Fruit fly (Drosophila melanogaster) whole organism, embryonic: Measurements from ENCODE around the gene edin.

Experiments
- Bteb2 ChIP-seq: fragments of 200-800 bp; sonication (Bioruptor generic); optimal IDR thresholded peaks from 2 replicates; lab custom pipeline; 2016; ENCODE audit warnings: missing biosample characterization, missing genetic modification characterization
- CG10431 ChIP-seq: fragments of 200-800 bp; sonication (Bioruptor generic); optimal IDR thresholded peaks from 3 replicates; lab custom pipeline; 2018; ENCODE audit warnings: missing biosample characterization, mild to moderate bottlenecking, missing genetic modification characterization
- CG12071 ChIP-seq: fragments of 200-800 bp; sonication (Bioruptor generic); optimal IDR thresholded peaks from 3 replicates; lab custom pipeline; 2018; ENCODE audit warnings: missing biosample characterization, mild to moderate bottlenecking, missing genetic modification characterization
- CG12299 ChIP-seq: fragments of 200-800 bp; sonication (Bioruptor generic); optimal IDR thresholded peaks from 2 replicates; lab custom pipeline; 2018; ENCODE audit warnings: missing biosample characterization, mild to moderate bottlenecking, missing genetic modification characterization
- CG13296 ChIP-seq: fragments of 200-800 bp; sonication (Bioruptor generic); optimal IDR thresholded peaks from 3 replicates; lab custom pipeline; 2018; ENCODE audit warnings: missing biosample characterization, mild to moderate bottlenecking, missing genetic modification characterization
- CG14860 ChIP-seq: fragments of 200-800 bp; sonication (Bioruptor generic); IDR thresholded peaks from 3 replicates; pipeline ENCODE4 v1.3.6; 2022; ENCODE audit warnings: missing biosample characterization, missing genetic modification characterization; ENCODE audit not compliant: partially characterized antibody
- CG1529 ChIP-seq: fragments of 200-800 bp; sonication (Bioruptor generic); optimal IDR thresholded peaks from 3 replicates; lab custom pipeline; 2018; ENCODE audit warnings: missing biosample characterization, missing genetic modification characterization
- CG15479 ChIP-seq: fragments of 200-800 bp; sonication (Bioruptor generic); optimal IDR thresholded peaks from 3 replicates; lab custom pipeline; 2019; ENCODE audit warnings: missing biosample characterization, mild to moderate bottlenecking, missing genetic modification characterization, moderate library complexity
- CG1832 ChIP-seq: fragments of 200-800 bp; sonication (Bioruptor generic); optimal IDR thresholded peaks from 2 replicates; lab custom pipeline; 2017; ENCODE audit warnings: missing biosample characterization, mild to moderate bottlenecking, missing genetic modification characterization, inconsistent platforms
- CG30431 ChIP-seq: fragments of 200-800 bp; sonication (Bioruptor generic); optimal IDR thresholded peaks from 2 replicates; lab custom pipeline; 2017; ENCODE audit warnings: missing biosample characterization, missing genetic modification characterization
- CG32532 ChIP-seq: fragments of 200-800 bp; sonication (Bioruptor generic); IDR thresholded peaks from 2 replicates; pipeline ENCODE4 v1.3.6; 2022; ENCODE audit warnings: missing biosample characterization, missing genetic modification characterization
- CG34376 ChIP-seq: fragments of 200-800 bp; sonication (Bioruptor generic); optimal IDR thresholded peaks from 2 replicates; lab custom pipeline; 2018; ENCODE audit warnings: missing biosample characterization, mild to moderate bottlenecking, missing genetic modification characterization
- CG4282 ChIP-seq: fragments of 200-800 bp; sonication (Bioruptor generic); optimal IDR thresholded peaks from 2 replicates; lab custom pipeline; 2016; ENCODE audit warnings: missing biosample characterization, missing genetic modification characterization
- CG4404 ChIP-seq: fragments of 200-800 bp; sonication (Bioruptor generic); IDR thresholded peaks from 2 replicates; pipeline ENCODE4 v1.3.6; 2022; ENCODE audit warnings: missing biosample characterization, missing genetic modification characterization
- CG5953 ChIP-seq: fragments of 200-800 bp; sonication (Bioruptor generic); IDR thresholded peaks from 2 replicates; pipeline ENCODE4 v1.3.6; 2022; ENCODE audit warnings: missing biosample characterization, missing genetic modification characterization
- CG7745 ChIP-seq: fragments of 200-800 bp; sonication (Bioruptor generic); optimal IDR thresholded peaks from 2 replicates; lab custom pipeline; 2018; ENCODE audit warnings: missing biosample characterization, mild to moderate bottlenecking, missing genetic modification characterization, moderate library complexity
- CG7963 ChIP-seq: fragments of 200-800 bp; sonication (Bioruptor generic); IDR thresholded peaks from 3 replicates; pipeline ENCODE4 v1.3.6; 2022; ENCODE audit warnings: missing biosample characterization, missing genetic modification characterization; ENCODE audit not compliant: partially characterized antibody
- CG8359 ChIP-seq: fragments of 200-800 bp; sonication (Bioruptor generic); optimal IDR thresholded peaks from 2 replicates; lab custom pipeline; 2017; ENCODE audit warnings: missing biosample characterization, mild to moderate bottlenecking, missing genetic modification characterization, borderline replicate concordance
- CG8478 ChIP-seq: fragments of >200 bp; optimal IDR thresholded peaks from 2 replicates; lab custom pipeline; 2018
- CHES-1-like ChIP-seq: fragments of 200-800 bp; sonication (Bioruptor generic); optimal IDR thresholded peaks from 2 replicates; lab custom pipeline; 2016; ENCODE audit warnings: missing biosample characterization, missing genetic modification characterization
- Camta ChIP-seq: fragments of 200-800 bp; sonication (Bioruptor generic); optimal IDR thresholded peaks from 2 replicates; lab custom pipeline; 2016; ENCODE audit warnings: missing biosample characterization, missing genetic modification characterization
- Hmr ChIP-seq: fragments of 200-800 bp; sonication (Bioruptor generic); optimal IDR thresholded peaks from 3 replicates; lab custom pipeline; 2017; ENCODE audit warnings: mild to moderate bottlenecking, missing biosample characterization, missing genetic modification reagents, missing genetic modification characterization
- Lim3 ChIP-seq: fragments of 200-800 bp; sonication (Bioruptor generic); IDR thresholded peaks from 2 replicates; pipeline ENCODE4 v1.3.6; 2022; ENCODE audit warnings: missing biosample characterization, missing genetic modification characterization
- MESR4 ChIP-seq: fragments of 200-800 bp; sonication (Bioruptor generic); optimal IDR thresholded peaks from 2 replicates; lab custom pipeline; 2018; ENCODE audit warnings: missing biosample characterization, mild to moderate bottlenecking, missing genetic modification characterization, moderate library complexity
- Mrtf ChIP-seq: fragments of 200-800 bp; sonication (Bioruptor generic); IDR thresholded peaks from 3 replicates; pipeline ENCODE4 v1.3.6; 2022; ENCODE audit warnings: missing biosample characterization, missing genetic modification characterization
- NC2α ChIP-seq: fragments of 200-800 bp; sonication (Bioruptor generic); optimal IDR thresholded peaks from 2 replicates; lab custom pipeline; 2016; ENCODE audit warnings: missing biosample characterization, missing genetic modification characterization
- Sin3A ChIP-seq: fragments of >200 bp; optimal IDR thresholded peaks from 2 replicates; lab custom pipeline; 2018
- Spps ChIP-seq: fragments of 200-800 bp; sonication (Bioruptor generic); optimal IDR thresholded peaks from 2 replicates; lab custom pipeline; 2018; ENCODE audit warnings: missing biosample characterization, mild to moderate bottlenecking, missing genetic modification characterization
- Taf1 ChIP-seq: fragments of 200-800 bp; sonication (Bioruptor generic); IDR thresholded peaks from 2 replicates; pipeline ENCODE4 v1.3.6; 2022; ENCODE audit warnings: missing biosample characterization, missing genetic modification characterization
- Tbp ChIP-seq: fragments of >200 bp; optimal IDR thresholded peaks from 2 replicates; lab custom pipeline; 2018; ENCODE audit warnings: missing biosample characterization, missing genetic modification characterization
- br ChIP-seq: fragments of >200 bp; optimal IDR thresholded peaks from 2 replicates; lab custom pipeline; 2017
- btn ChIP-seq: fragments of 200-800 bp; sonication (Bioruptor generic); optimal IDR thresholded peaks from 2 replicates; lab custom pipeline; 2016; ENCODE audit warnings: missing biosample characterization, missing genetic modification characterization
- dysf ChIP-seq: fragments of 200-800 bp; sonication (Bioruptor generic); IDR thresholded peaks from 3 replicates; pipeline ENCODE4 v1.3.6; 2022; ENCODE audit warnings: missing biosample characterization, missing genetic modification characterization
- esg ChIP-seq: fragments of 200-800 bp; sonication (Bioruptor generic); conservative IDR thresholded peaks from 2 replicates; pipeline ENCODE4 v1.3.6; 2022; ENCODE audit warnings: missing biosample characterization, missing genetic modification characterization
- ewg ChIP-seq: fragments of 200-800 bp; sonication (Bioruptor generic); optimal IDR thresholded peaks from 3 replicates; lab custom pipeline; 2017; ENCODE audit warnings: mild to moderate bottlenecking, missing biosample characterization, missing genetic modification reagents, missing genetic modification characterization
- eyg ChIP-seq: fragments of 200-800 bp; sonication (Bioruptor generic); optimal IDR thresholded peaks from 3 replicates; lab custom pipeline; 2016; ENCODE audit warnings: missing biosample characterization, missing genetic modification characterization
- fd64A ChIP-seq: fragments of 200-800 bp; sonication (Bioruptor generic); optimal IDR thresholded peaks from 3 replicates; lab custom pipeline; 2018; ENCODE audit warnings: missing biosample characterization, mild to moderate bottlenecking, missing genetic modification characterization
- gsb-n ChIP-seq: fragments of 200-800 bp; sonication (Bioruptor generic); optimal IDR thresholded peaks from 3 replicates; lab custom pipeline; 2018; ENCODE audit warnings: missing biosample characterization, mild to moderate bottlenecking, missing genetic modification characterization
- hbn ChIP-seq: fragments of 200-800 bp; sonication (Bioruptor generic); IDR thresholded peaks from 2 replicates; pipeline ENCODE4 v1.3.6; 2022; ENCODE audit warnings: missing biosample characterization, missing genetic modification characterization; ENCODE audit not compliant: partially characterized antibody
- jing ChIP-seq: fragments of 200-800 bp; sonication (Bioruptor generic); optimal IDR thresholded peaks from 2 replicates; lab custom pipeline; 2018; ENCODE audit warnings: missing biosample characterization, mild to moderate bottlenecking, missing genetic modification characterization
- kay ChIP-seq: fragments of 200-800 bp; sonication (Bioruptor generic); optimal IDR thresholded peaks from 2 replicates; lab custom pipeline; 2016; ENCODE audit warnings: missing biosample characterization, missing genetic modification characterization
- nom ChIP-seq: fragments of 200-800 bp; sonication (Bioruptor generic); optimal IDR thresholded peaks from 2 replicates; lab custom pipeline; 2017; ENCODE audit warnings: missing biosample characterization, missing genetic modification characterization, mild to moderate bottlenecking, moderate library complexity, missing genetic modification reagents
- pan ChIP-seq, 4 experiments: fragments of >200 bp in 3 of 4; fragments of 200-800 bp in 1 of 4; sonication (Bioruptor generic) in 1 of 4; optimal IDR thresholded peaks in 3 of 4; IDR thresholded peaks in 1 of 4; 2 replicates each; pipeline versions ENCODE4 v1.3.6 to Lab custom; 2017 to 2022; ENCODE audit warnings: missing biosample characterization in 2 of 4, missing genetic modification characterization in 2 of 4, mixed read lengths in 1 of 4
- sd ChIP-seq: fragments of 200-800 bp; sonication (Bioruptor generic); optimal IDR thresholded peaks from 3 replicates; lab custom pipeline; 2018; ENCODE audit warnings: missing biosample characterization, mild to moderate bottlenecking, missing genetic modification characterization, moderate library complexity
- tin ChIP-seq: fragments of 200-800 bp; sonication (Bioruptor generic); optimal IDR thresholded peaks from 3 replicates; lab custom pipeline; 2016; ENCODE audit warnings: missing biosample characterization, missing genetic modification characterization
- ttk ChIP-seq: fragments of 200-800 bp; sonication (Bioruptor generic); IDR thresholded peaks from 2 replicates; pipeline ENCODE4 v2.1.2; 2022; ENCODE audit warnings: missing biosample characterization, missing genetic modification characterization
- unpg ChIP-seq: fragments of 200-800 bp; sonication (Bioruptor generic); optimal IDR thresholded peaks from 3 replicates; lab custom pipeline; 2018; ENCODE audit warnings: missing biosample characterization, mild to moderate bottlenecking, missing genetic modification characterization, moderate library complexity
- usp ChIP-seq: fragments of >200 bp; optimal IDR thresholded peaks from 2 replicates; lab custom pipeline; 2017; ENCODE audit warnings: missing biosample characterization, missing genetic modification characterization
- wek ChIP-seq: fragments of 200-800 bp; sonication (Bioruptor generic); optimal IDR thresholded peaks from 3 replicates; lab custom pipeline; 2018; ENCODE audit warnings: missing biosample characterization, mild to moderate bottlenecking, missing genetic modification characterization, moderate library complexity
- yki ChIP-seq: fragments of >200 bp; optimal IDR thresholded peaks from 3 replicates; lab custom pipeline; 2018

edin gene

DNA sequence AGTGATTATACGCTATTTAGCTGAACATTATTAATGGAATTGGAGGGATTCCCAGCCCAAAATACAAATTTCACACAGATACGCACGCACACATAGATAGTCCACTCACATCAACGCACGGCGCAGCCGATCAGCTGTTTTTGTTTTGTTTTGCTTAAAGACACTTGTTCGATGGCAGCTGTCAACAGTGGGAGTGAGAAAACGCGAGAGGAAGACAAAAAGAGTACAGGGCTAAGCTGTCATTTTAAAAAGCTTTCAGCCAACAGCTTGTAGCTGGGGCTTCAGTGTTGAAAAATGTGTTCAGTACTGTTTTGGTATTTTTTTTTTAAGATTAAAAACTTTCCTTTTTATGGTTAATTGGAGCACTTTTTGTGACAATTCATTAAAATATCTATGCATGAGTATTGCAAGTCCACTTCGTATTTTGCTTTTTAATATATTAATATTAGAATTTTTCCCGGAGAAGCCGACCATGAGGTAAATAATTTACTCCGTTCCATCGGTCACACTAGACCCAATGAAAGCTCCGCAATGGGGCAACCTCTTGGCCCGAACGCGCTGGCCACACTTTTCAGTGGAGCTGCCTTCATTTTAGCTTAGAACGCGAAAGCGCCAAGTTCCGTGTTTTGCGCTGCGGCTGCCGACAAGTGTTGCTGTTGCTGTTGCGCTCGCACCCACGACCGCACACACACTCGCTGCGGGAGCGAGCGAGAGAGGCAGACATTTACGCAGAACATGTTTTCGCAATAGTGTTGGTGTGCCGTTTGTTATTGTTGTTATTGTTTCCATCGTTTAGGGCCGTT, 38.4 kb downstream of the edin start (continued):
- TF ChIP-seq CG32532 (GFP tag; lab: Robert Waterston, UW) (peak; percentile 48; the same call in 1 of the 2 replicates), CG30431 (no peak), CG12299 (tag; lab: Kevin White, UChicago) (no peak), MESR4 (peak; percentile 53), CG7963 (GFP tag; lab: Robert Waterston, UW) (no peak), Camta (GFP tag; lab: Kevin White, UChicago) (no peak), wek (GFP tag; lab: Kevin White, UChicago) (peak; percentile 43), usp (GFP tag; lab: Kevin White, UChicago) (no peak), Mrtf (GFP tag; lab: Robert Waterston, UW) (no peak), unpg (GFP tag; lab: Kevin White, UChicago) (no peak), Sin3A (lab: Kevin White, UChicago) (peak; percentile 58), ewg (peak; percentile 12), hbn (GFP tag; lab: Robert Waterston, UW) (peak; percentile 45), CG15479 (GFP tag; lab: Kevin White, UChicago) (peak; percentile 38), CG1529 (GFP tag; lab: Kevin White, UChicago) (peak; percentile 19), Taf1 (GFP tag; lab: Robert Waterston, UW) (no peak), CG4404 (GFP tag; lab: Robert Waterston, UW) (peak; percentile 18; the same call in 1 of the 2 replicates), kay (GFP tag; lab: Kevin White, UChicago) (peak; percentile 31), esg (GFP tag; lab: Robert Waterston, UW) (peak; percentile 18; the same call in 1 of the 2 replicates), CG34376 (GFP tag; lab: Kevin White, UChicago) (peak; percentile 57), nom (GFP tag; lab: Kevin White, UChicago) (peak; percentile 51), jing (GFP tag; lab: Kevin White, UChicago) (no peak), CG10431 (GFP tag; lab: Kevin White, UChicago) (peak; percentile 29), Tbp (no peak), CG8478 (lab: Kevin White, UChicago) (no peak), Spps (tag; lab: Kevin White, UChicago) (no peak), yki (lab: Kevin White, UChicago) (no peak), dysf (GFP tag; lab: Robert Waterston, UW) (peak; percentile 44; the same call in 2 of the 3 replicates), CG4282 (GFP tag; lab: Kevin White, UChicago) (no peak), Lim3 (GFP tag; lab: Robert Waterston, UW) (no peak), br (lab: Kevin White, UChicago) (no peak), btn (GFP tag; lab: Kevin White, UChicago) (peak; percentile 23), CG14860 (no peak), NC2α (no peak), eyg (GFP tag; lab: Kevin White, UChicago) (no peak), CG1832 (GFP tag; lab: Kevin White, UChicago) (peak; percentile 93), pan (optimal IDR thresholded peaks at IDR 0.05; lab: Kevin White, UChicago) (no peak), pan (GFP tag; optimal IDR thresholded peaks at IDR 0.05 in 1 of 2, IDR thresholded peaks at IDR 0.05 in 1 of 2) (peak in 1 of 2 experiments; percentile 66), CG5953 (GFP tag; lab: Robert Waterston, UW) (0 out of 2 replicates have a peak, but pooled peaks have one; percentile 32), Hmr (peak; percentile 79), gsb-n (no peak), Bteb2 (GFP tag; lab: Kevin White, UChicago) (peak; percentile 2), CG8359 (GFP tag; lab: Kevin White, UChicago) (no peak), sd (tag; lab: Kevin White, UChicago) (peak; percentile 57), ttk (no peak), tin (GFP tag; lab: Kevin White, UChicago) (peak; percentile 52), CG13296 (GFP tag; lab: Kevin White, UChicago) (peak; percentile 33), fd64A (GFP tag; lab: Kevin White, UChicago) (no peak), CHES-1-like (peak; percentile 38), CG12071 (GFP tag; lab: Kevin White, UChicago) (peak; percentile 65), CG7745 (tag; lab: Kevin White, UChicago) (no peak)
